Worm (Caenorhabditis elegans): Measurements from ENCODE around the gene elli-1.

elli-1 gene

DNA sequence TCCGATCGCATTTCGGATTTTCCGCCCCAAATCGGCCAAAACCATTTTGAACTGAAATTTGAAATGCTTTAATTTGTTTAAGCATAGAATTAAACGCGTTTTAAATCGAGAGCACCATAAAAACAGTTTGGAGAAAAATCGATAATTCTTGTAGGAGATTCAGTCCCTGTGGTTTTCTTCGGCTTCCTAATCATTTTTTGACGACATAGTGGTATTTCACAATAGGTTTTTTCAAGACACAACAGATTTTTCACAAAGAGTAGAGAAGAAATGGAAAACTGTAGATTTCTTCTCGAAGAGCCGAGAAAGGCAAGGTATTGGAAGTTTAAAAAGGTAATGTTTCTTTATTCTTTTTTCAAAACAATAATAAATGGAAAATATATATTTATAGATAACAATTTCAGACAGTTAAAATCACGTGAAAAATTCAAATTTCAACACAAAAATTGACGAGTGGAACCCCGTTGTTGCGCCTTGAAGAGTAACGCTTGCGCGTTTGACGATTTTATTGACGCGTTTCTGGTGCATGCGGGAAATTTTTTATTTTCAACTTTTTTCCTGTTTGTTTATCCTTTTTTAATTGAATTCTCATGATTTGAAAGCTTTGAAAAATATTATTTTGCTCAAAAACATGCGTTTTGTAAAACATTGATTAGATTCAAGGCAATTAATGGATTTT is 10.8 kb downstream of the elli-1 start, which contains the start of gene F21D5.7 (continued):
- TF ChIP-seq mcd-1 (GFP tag; IDR thresholded peaks at IDR 0.05) (peak; percentile 75), lsy-27 (tag; optimal IDR thresholded peaks at IDR 0.05; ENCODE audit: borderline replicate concordance, insufficient read depth) (no peak), mxl-1 (tag; optimal IDR thresholded peaks at IDR 0.05) (no peak), F37B4.10 (GFP tag; IDR thresholded peaks at IDR 0.05) (no peak), attf-6 (GFP tag; IDR thresholded peaks at IDR 0.05) (no peak), B0261.1 (tag; optimal IDR thresholded peaks at IDR 0.05) (no peak), F52B5.7 (tag; optimal IDR thresholded peaks at IDR 0.05) (no peak), tbx-9 (tag; optimal IDR thresholded peaks at IDR 0.05; ENCODE audit: borderline replicate concordance) (no peak), hmg-20 (GFP tag; IDR thresholded peaks at IDR 0.05) (peak; percentile 29; the same call in 1 of the 2 replicates), rec-8 (tag; optimal IDR thresholded peaks at IDR 0.05) (no peak), efl-1 (GFP tag; optimal IDR thresholded peaks at IDR 0.05) (peak; percentile 37), aptf-3 (GFP tag; IDR thresholded peaks at IDR 0.05) (no peak), akir-1 (GFP tag; optimal IDR thresholded peaks at IDR 0.05) (no peak), lir-1 (GFP tag; conservative IDR thresholded peaks at IDR 0.05) (no peak), ztf-25 (GFP tag; IDR thresholded peaks at IDR 0.05) (no peak), K12H6.12 (tag; optimal IDR thresholded peaks at IDR 0.05) (peak; percentile 19), Y53F4B.3 (GFP tag; IDR thresholded peaks at IDR 0.05) (no peak), ceh-100 (GFP tag; IDR thresholded peaks at IDR 0.05) (no peak), nhr-90 (tag; optimal IDR thresholded peaks at IDR 0.05) (no peak), ceh-40 (GFP tag; IDR thresholded peaks at IDR 0.05) (no peak), nhr-80 (tag; optimal IDR thresholded peaks at IDR 0.05) (peak; percentile 67), nfya-1 (tag; optimal IDR thresholded peaks at IDR 0.05; ENCODE audit: borderline replicate concordance, insufficient read depth) (no peak), D2030.7 (GFP tag; IDR thresholded peaks at IDR 0.05) (peak; percentile 27; the same call in 1 of the 2 replicates), egl-18 (GFP tag; IDR thresholded peaks at IDR 0.05) (no peak), unc-130 (GFP tag; optimal IDR thresholded peaks at IDR 0.05) (no peak), repo-1 (tag; optimal IDR thresholded peaks at IDR 0.05) (peak; percentile 30), chd-7 (tag; optimal IDR thresholded peaks at IDR 0.05) (no peak), madf-3 (GFP tag; IDR thresholded peaks at IDR 0.05) (no peak), F23B12.7 (tag; optimal IDR thresholded peaks at IDR 0.05; ENCODE audit: insufficient read depth) (peak; percentile 63), dpff-1 (tag; optimal IDR thresholded peaks at IDR 0.05) (no peak), T07F8.4 (tag; optimal IDR thresholded peaks at IDR 0.05) (no peak), cebp-2 (GFP tag; IDR thresholded peaks at IDR 0.05) (no peak), tlf-1 (GFP tag; optimal IDR thresholded peaks at IDR 0.05) (peak; percentile 60), ZK185.1 (tag; optimal IDR thresholded peaks at IDR 0.05; ENCODE audit: poor library complexity, severe bottlenecking) (peak; percentile 63), attf-5 (GFP tag; optimal IDR thresholded peaks at IDR 0.05) (peak; percentile 90), lin-40 (tag; optimal IDR thresholded peaks at IDR 0.05) (no peak), bed-2 (GFP tag; IDR thresholded peaks at IDR 0.05) (no peak), rpc-1 (optimal IDR thresholded peaks at IDR 0.05) (no peak), rpc-1 (tag; optimal IDR thresholded peaks at IDR 0.05) (no peak), F10E7.11 (tag; optimal IDR thresholded peaks at IDR 0.05) (no peak), F33H1.4 (GFP tag; IDR thresholded peaks at IDR 0.05) (peak; percentile 41), ceh-58 (GFP tag; IDR thresholded peaks at IDR 0.05) (no peak), rcor-1 (GFP tag; IDR thresholded peaks at IDR 0.05) (peak; percentile 27; the same call in 1 of the 2 replicates), ztf-22 (GFP tag; optimal IDR thresholded peaks at IDR 0.05) (no peak), atf-7 (tag; optimal IDR thresholded peaks at IDR 0.05) (peak; percentile 28), gei-17 (GFP tag; optimal IDR thresholded peaks at IDR 0.05) (no peak), K11D2.4 (GFP tag; IDR thresholded peaks at IDR 0.05) (peak; percentile 71; the same call in 1 of the 2 replicates)

Data from whole organism, young adult.